Worm (Caenorhabditis elegans) whole organism, early embryonic: ENCODE data around the gene T28H10.1.

Experiments used
- F13C5.2 ChIP-seq: sonication (generic microtip); optimal IDR thresholded peaks from 2 replicates; lab custom pipeline; 2017; ENCODE audit warnings: mild to moderate bottlenecking, missing genetic modification characterization, inconsistent platforms, missing compliant biosample characterization
- aly-1 ChIP-seq: sonication (generic microtip); optimal IDR thresholded peaks from 2 replicates; lab custom pipeline; 2016; ENCODE audit warnings: missing genetic modification characterization, missing compliant biosample characterization
- ama-1 ChIP-seq: fragments of 150-350 bp; optimal IDR thresholded peaks from 2 replicates; lab custom pipeline; 2014
- ets-7 ChIP-seq: sonication (generic microtip); optimal IDR thresholded peaks from 2 replicates; lab custom pipeline; 2016; ENCODE audit warnings: missing genotype, missing genetic modification characterization, missing compliant biosample characterization
- flt-1 ChIP-seq: fragments of 200-800 bp; sonication (Bioruptor generic); IDR thresholded peaks from 2 replicates; pipeline ENCODE4 v1.3.6; 2022; ENCODE audit warnings: missing genetic modification characterization, missing compliant biosample characterization
- tbx-11 ChIP-seq: fragments of 200-800 bp; sonication (Bioruptor generic); IDR thresholded peaks from 2 replicates; pipeline ENCODE4 v1.3.6; 2022; ENCODE audit warnings: missing genetic modification characterization, missing compliant biosample characterization
- tbx-37 ChIP-seq: fragments of 200-800 bp; sonication (Bioruptor generic); conservative IDR thresholded peaks from 2 replicates; pipeline ENCODE4 v1.3.6; 2022; ENCODE audit warnings: missing genetic modification reagents, missing genetic modification characterization, missing compliant biosample characterization
- tra-4 ChIP-seq: sonication (generic microtip); optimal IDR thresholded peaks from 2 replicates; lab custom pipeline; 2017; ENCODE audit warnings: missing genetic modification characterization, missing compliant biosample characterization

ce11 chrV:12518770-12519169 is 15.2 kb downstream of the T28H10.1 start:
- TF ChIP-seq aly-1 (no peak), tra-4 (tag; lab: Kevin White, UChicago) (no peak), ets-7 (tag; lab: Kevin White, UChicago) (no peak), ama-1 (lab: Kevin White, UChicago) (no peak), tbx-11 (GFP tag; lab: Robert Waterston, UW) (no peak), F13C5.2 (tag; lab: Kevin White, UChicago) (no peak), tbx-37 (GFP tag; lab: Robert Waterston, UW) (no peak), flt-1 (GFP tag; lab: Robert Waterston, UW) (no peak)
